Fruit fly (Drosophila melanogaster): Measurements from ENCODE around the gene Vago.

Vago gene

DNA sequence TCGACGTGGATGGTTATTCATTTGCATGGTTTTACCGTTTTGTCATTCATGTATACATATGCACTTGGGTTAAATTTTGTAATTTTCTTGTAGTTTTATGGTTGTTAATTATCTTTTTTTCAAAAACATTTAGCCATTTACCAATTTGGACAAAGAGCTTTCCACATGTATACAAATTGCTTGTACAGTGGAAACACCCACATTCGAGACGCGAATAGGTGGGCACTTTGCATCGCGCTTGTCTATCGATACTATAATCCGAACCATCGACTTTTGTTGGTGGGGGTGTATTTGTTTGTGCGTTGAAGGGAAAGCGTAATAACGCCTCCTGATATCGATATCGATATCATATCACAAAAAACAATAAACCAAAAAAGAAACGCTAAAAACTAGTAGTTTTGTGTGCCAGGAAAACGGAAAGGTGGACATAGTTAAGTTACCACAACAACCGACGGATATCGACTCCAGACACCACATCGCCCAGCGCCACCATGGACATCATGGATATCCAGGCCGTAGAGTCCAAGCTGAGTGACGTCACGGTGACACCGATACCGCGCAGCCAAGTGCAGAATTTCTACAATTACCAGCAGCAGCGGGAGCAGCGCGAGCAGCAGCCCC, 48.6 kb downstream of the Vago start, which contains the start of gene CDK2AP1:
CDK2AP1 (plus strand) TSS at position 294 of the 621 bp plus-strand sequence.
- TF ChIP-seq CG32121 (GFP tag; IDR thresholded peaks at IDR 0.05) = 0 out of 2 replicates have a peak, but pooled peaks have one; percentile 15
- TF ChIP-seq EcR (GFP tag; optimal IDR thresholded peaks at IDR 0.05) = no peak
- no peak for TF ChIP-seq Pif1B (GFP tag; optimal IDR thresholded peaks at IDR 0.05)
- TF ChIP-seq CG15710 (tag; optimal IDR thresholded peaks at IDR 0.05) = no peak
- TF ChIP-seq CG13204 (GFP tag; optimal IDR thresholded peaks at IDR 0.05) = no peak
- no peak for TF ChIP-seq gl (tag; optimal IDR thresholded peaks at IDR 0.05)
- no peak for TF ChIP-seq Pif1A (GFP tag; optimal IDR thresholded peaks at IDR 0.05)
- 0 out of 3 replicates have a peak, but pooled peaks have one; percentile 25 for TF ChIP-seq fd96Ca (GFP tag; IDR thresholded peaks at IDR 0.05)
- peak; percentile 37; the same call in 1 of the 3 replicates for TF ChIP-seq CG4496 (GFP tag; IDR thresholded peaks at IDR 0.05)
- no peak for TF ChIP-seq CG9948 (tag; optimal IDR thresholded peaks at IDR 0.05)
- no peak; the same call in 1 of the 2 replicates for TF ChIP-seq Ets98B (GFP tag; IDR thresholded peaks at IDR 0.05)
- no peak for TF ChIP-seq CG12605 (GFP tag; IDR thresholded peaks at IDR 0.05)
- no peak for TF ChIP-seq Snoo (tag; optimal IDR thresholded peaks at IDR 0.05)
- TF ChIP-seq rn (GFP tag; IDR thresholded peaks at IDR 0.05) = no peak
- no peak for TF ChIP-seq CG10348 (GFP tag; IDR thresholded peaks at IDR 0.05)
- TF ChIP-seq CG14655 (GFP tag; optimal IDR thresholded peaks at IDR 0.05) = no peak
- TF ChIP-seq CG17806 (tag; optimal IDR thresholded peaks at IDR 0.05) = peak; percentile 1
- TF ChIP-seq CG8159 (tag; optimal IDR thresholded peaks at IDR 0.05) = peak; percentile 0
- TF ChIP-seq CG8301 (tag; optimal IDR thresholded peaks at IDR 0.05) = no peak
- no peak for TF ChIP-seq D1 (tag; optimal IDR thresholded peaks at IDR 0.05)
- no peak for TF ChIP-seq CG34367 (tag; optimal IDR thresholded peaks at IDR 0.05)

Measured in whole organism, pupa.